Fruit fly (Drosophila melanogaster) whole organism, embryonic: ENCODE data around the gene CG34126.

ENCODE experiments used
- CG12744 ChIP-seq: fragments of 200-800 bp; sonication (Bioruptor generic); optimal IDR thresholded peaks from 2 replicates; lab custom pipeline; 2016; ENCODE audit warnings: missing biosample characterization, missing genetic modification characterization
- CG12769 ChIP-seq: fragments of 200-800 bp; sonication (Bioruptor generic); optimal IDR thresholded peaks from 2 replicates; lab custom pipeline; 2019; ENCODE audit warnings: missing biosample characterization, mild to moderate bottlenecking, missing genetic modification characterization, moderate library complexity
- CG13296 ChIP-seq: fragments of 200-800 bp; sonication (Bioruptor generic); optimal IDR thresholded peaks from 3 replicates; lab custom pipeline; 2018; ENCODE audit warnings: missing biosample characterization, mild to moderate bottlenecking, missing genetic modification characterization
- CG15479 ChIP-seq: fragments of 200-800 bp; sonication (Bioruptor generic); optimal IDR thresholded peaks from 3 replicates; lab custom pipeline; 2019; ENCODE audit warnings: missing biosample characterization, mild to moderate bottlenecking, missing genetic modification characterization, moderate library complexity
- CG16815 ChIP-seq: fragments of 200-800 bp; sonication (Bioruptor generic); optimal IDR thresholded peaks from 3 replicates; lab custom pipeline; 2017; ENCODE audit warnings: missing biosample characterization, mild to moderate bottlenecking, missing genetic modification characterization
- CG17568 ChIP-seq: fragments of 200-800 bp; sonication (Bioruptor generic); optimal IDR thresholded peaks from 2 replicates; lab custom pipeline; 2018; ENCODE audit warnings: missing biosample characterization, mild to moderate bottlenecking, missing genetic modification characterization, moderate library complexity
- CG2120 ChIP-seq: fragments of 200-800 bp; sonication (Bioruptor generic); optimal IDR thresholded peaks from 3 replicates; lab custom pipeline; 2016; ENCODE audit warnings: missing biosample characterization, missing genetic modification characterization
- CG33213 ChIP-seq: fragments of 200-800 bp; sonication (Bioruptor generic); optimal IDR thresholded peaks from 3 replicates; lab custom pipeline; 2016; ENCODE audit warnings: missing biosample characterization, missing genetic modification characterization
- CG34422 ChIP-seq: fragments of 200-800 bp; sonication (Bioruptor generic); IDR thresholded peaks from 3 replicates; pipeline ENCODE4 v1.3.6; 2022; ENCODE audit warnings: missing biosample characterization, missing genetic modification characterization
- CG43689 ChIP-seq: fragments of 200-800 bp; sonication (Bioruptor generic); IDR thresholded peaks from 2 replicates; pipeline ENCODE4 v1.3.6; 2022; ENCODE audit warnings: missing biosample characterization, missing genetic modification characterization
- CG4404 ChIP-seq: fragments of 200-800 bp; sonication (Bioruptor generic); IDR thresholded peaks from 2 replicates; pipeline ENCODE4 v1.3.6; 2022; ENCODE audit warnings: missing biosample characterization, missing genetic modification characterization
- CG5953 ChIP-seq: fragments of 200-800 bp; sonication (Bioruptor generic); IDR thresholded peaks from 2 replicates; pipeline ENCODE4 v1.3.6; 2022; ENCODE audit warnings: missing biosample characterization, missing genetic modification characterization
- CG6765 ChIP-seq: fragments of 200-800 bp; sonication (Bioruptor generic); optimal IDR thresholded peaks from 3 replicates; lab custom pipeline; 2017; ENCODE audit warnings: missing biosample characterization, mild to moderate bottlenecking, missing genetic modification characterization
- CG7786 ChIP-seq: fragments of 200-800 bp; sonication (Bioruptor generic); optimal IDR thresholded peaks from 2 replicates; lab custom pipeline; 2016; ENCODE audit warnings: missing biosample characterization, missing genetic modification characterization
- CG8388 ChIP-seq: fragments of 200-800 bp; sonication (Bioruptor generic); optimal IDR thresholded peaks from 2 replicates; lab custom pipeline; 2019; ENCODE audit warnings: missing biosample characterization, mild to moderate bottlenecking, missing genetic modification characterization, moderate library complexity
- CG8478 ChIP-seq: fragments of >200 bp; optimal IDR thresholded peaks from 2 replicates; lab custom pipeline; 2018
- CG9727 ChIP-seq: fragments of 200-800 bp; sonication (Bioruptor generic); optimal IDR thresholded peaks from 3 replicates; lab custom pipeline; 2017; ENCODE audit warnings: missing biosample characterization, mild to moderate bottlenecking, missing genetic modification characterization
- D ChIP-seq, 2 experiments: fragments of 200-800 bp in 1 of 2; fragments of >200 bp in 1 of 2; sonication (Bioruptor generic) in 1 of 2; optimal IDR thresholded peaks; 2 replicates in 1 of 2; 3 replicates in 1 of 2; lab custom pipeline; 2017; ENCODE audit warnings: mild to moderate bottlenecking in 1 of 2, missing biosample characterization in 1 of 2, missing genetic modification characterization in 1 of 2, missing genetic modification reagents in 1 of 2
- D19B ChIP-seq: fragments of 200-800 bp; sonication (Bioruptor generic); optimal IDR thresholded peaks from 2 replicates; lab custom pipeline; 2017; ENCODE audit warnings: missing biosample characterization, mild to moderate bottlenecking, missing genetic modification characterization
- Dek ChIP-seq: fragments of 200-800 bp; sonication (Bioruptor generic); optimal IDR thresholded peaks from 3 replicates; lab custom pipeline; 2019; ENCODE audit warnings: missing biosample characterization, mild to moderate bottlenecking, missing genetic modification characterization, moderate library complexity
- Dip2 ChIP-seq: fragments of 200-800 bp; sonication (Bioruptor generic); IDR thresholded peaks from 2 replicates; pipeline ENCODE4 v1.3.6; 2022; ENCODE audit warnings: missing biosample characterization, missing genetic modification characterization
- Dll ChIP-seq: fragments of 200-800 bp; sonication (Bioruptor generic); IDR thresholded peaks from 4 replicates; pipeline ENCODE4 v1.3.6; 2022; ENCODE audit warnings: missing biosample characterization, missing genetic modification characterization; ENCODE audit not compliant: partially characterized antibody
- Dref ChIP-seq: fragments of 200-800 bp; sonication (Bioruptor generic); IDR thresholded peaks from 2 replicates; pipeline ENCODE4 v1.3.6; 2022; ENCODE audit warnings: missing biosample characterization, missing genetic modification characterization
- Eip74EF ChIP-seq, 2 experiments: fragments of 200-800 bp in 1 of 2; fragments of >200 bp in 1 of 2; sonication (Bioruptor generic) in 1 of 2; optimal IDR thresholded peaks; 2 replicates each; lab custom pipeline; 2017 to 2019; ENCODE audit warnings: missing biosample characterization in 2 of 2, missing genetic modification characterization in 2 of 2, mild to moderate bottlenecking in 1 of 2, moderate library complexity in 1 of 2
- Ets97D ChIP-seq: fragments of 200-800 bp; sonication (Bioruptor generic); optimal IDR thresholded peaks from 3 replicates; lab custom pipeline; 2016; ENCODE audit warnings: missing biosample characterization, missing genetic modification characterization
- Gug ChIP-seq: fragments of 200-800 bp; sonication (Bioruptor generic); IDR thresholded peaks from 4 replicates; pipeline ENCODE4 v1.3.6; 2022; ENCODE audit warnings: missing biosample characterization, missing genetic modification characterization
- HLH3B ChIP-seq: fragments of 200-800 bp; sonication (Bioruptor generic); IDR thresholded peaks from 2 replicates; pipeline ENCODE4 v1.3.6; 2022; ENCODE audit warnings: missing biosample characterization, missing genetic modification characterization
- Hr78 ChIP-seq, 2 experiments: fragments of 200-800 bp in 1 of 2; fragments of >200 bp in 1 of 2; sonication (Bioruptor generic) in 1 of 2; optimal IDR thresholded peaks; 2 replicates each; lab custom pipeline; 2017 to 2019; ENCODE audit warnings: missing biosample characterization in 2 of 2, missing genetic modification characterization in 2 of 2, mild to moderate bottlenecking in 1 of 2, moderate library complexity in 1 of 2
- Lhr ChIP-seq: fragments of 200-800 bp; sonication (Bioruptor generic); optimal IDR thresholded peaks from 3 replicates; lab custom pipeline; 2017; ENCODE audit warnings: mild to moderate bottlenecking, missing biosample characterization, missing genetic modification reagents, missing genetic modification characterization
- MBD-R2 ChIP-seq: fragments of 200-800 bp; sonication (Bioruptor generic); IDR thresholded peaks from 2 replicates; pipeline ENCODE4 v1.3.6; 2022; ENCODE audit warnings: missing biosample characterization, missing genetic modification characterization
- Side ChIP-seq: fragments of 200-800 bp; sonication (Bioruptor generic); optimal IDR thresholded peaks from 2 replicates; lab custom pipeline; 2016; ENCODE audit warnings: missing biosample characterization, missing genetic modification characterization
- Tbp ChIP-seq: fragments of >200 bp; optimal IDR thresholded peaks from 2 replicates; lab custom pipeline; 2018; ENCODE audit warnings: missing biosample characterization, missing genetic modification characterization
- chinmo ChIP-seq: fragments of 200-800 bp; sonication (Bioruptor generic); IDR thresholded peaks from 4 replicates; pipeline ENCODE4 v1.3.6; 2022; ENCODE audit warnings: missing biosample characterization, missing genetic modification characterization; ENCODE audit not compliant: partially characterized antibody
- ci ChIP-seq: fragments of 200-800 bp; sonication (Bioruptor generic); IDR thresholded peaks from 3 replicates; pipeline ENCODE4 v1.3.6; 2022; ENCODE audit warnings: missing biosample characterization, missing genetic modification characterization
- fd96Cb ChIP-seq: fragments of 200-800 bp; sonication (Bioruptor generic); optimal IDR thresholded peaks from 2 replicates; lab custom pipeline; 2018; ENCODE audit warnings: missing biosample characterization, mild to moderate bottlenecking, missing genetic modification characterization, moderate library complexity
- gce ChIP-seq: fragments of 200-800 bp; sonication (Bioruptor generic); IDR thresholded peaks from 3 replicates; pipeline ENCODE4 v1.3.6; 2022; ENCODE audit warnings: missing biosample characterization, missing genetic modification characterization
- gem ChIP-seq: fragments of 200-800 bp; sonication (Bioruptor generic); optimal IDR thresholded peaks from 2 replicates; lab custom pipeline; 2019; ENCODE audit warnings: missing biosample characterization, mild to moderate bottlenecking, missing genetic modification characterization, moderate library complexity
- ham ChIP-seq: fragments of 200-800 bp; sonication (Bioruptor generic); IDR thresholded peaks from 2 replicates; pipeline ENCODE4 v1.3.6; 2022; ENCODE audit warnings: missing biosample characterization, missing genetic modification characterization
- inv ChIP-seq: fragments of 200-800 bp; sonication (Bioruptor generic); IDR thresholded peaks from 2 replicates; pipeline ENCODE4 v1.3.6; 2022; ENCODE audit warnings: missing biosample characterization, missing genetic modification characterization; ENCODE audit not compliant: partially characterized antibody
- kni ChIP-seq: fragments of 200-800 bp; sonication (Bioruptor generic); optimal IDR thresholded peaks from 3 replicates; lab custom pipeline; 2017; ENCODE audit warnings: mild to moderate bottlenecking, missing biosample characterization, missing genetic modification reagents, missing genetic modification characterization
- maf-S ChIP-seq: fragments of 200-800 bp; sonication (Bioruptor generic); optimal IDR thresholded peaks from 2 replicates; lab custom pipeline; 2016; ENCODE audit warnings: missing biosample characterization, missing genetic modification characterization
- odd ChIP-seq: fragments of 200-800 bp; sonication (Bioruptor generic); optimal IDR thresholded peaks from 2 replicates; lab custom pipeline; 2017; ENCODE audit warnings: missing biosample characterization, mild to moderate bottlenecking, missing genetic modification characterization
- sob ChIP-seq: fragments of 200-800 bp; sonication (Bioruptor generic); IDR thresholded peaks from 2 replicates; pipeline ENCODE4 v1.3.6; 2022; ENCODE audit warnings: missing biosample characterization, missing genetic modification characterization
- sr ChIP-seq: fragments of 200-800 bp; sonication (Bioruptor generic); IDR thresholded peaks from 3 replicates; pipeline ENCODE4 v1.3.6; 2022; ENCODE audit warnings: missing biosample characterization, missing genetic modification characterization
- tup ChIP-seq: fragments of 200-800 bp; sonication (Bioruptor generic); optimal IDR thresholded peaks from 2 replicates; lab custom pipeline; 2016; ENCODE audit warnings: missing biosample characterization, mild to moderate bottlenecking, missing genetic modification characterization, moderate library complexity
- vnd ChIP-seq: fragments of 200-800 bp; sonication (Bioruptor generic); IDR thresholded peaks from 3 replicates; pipeline ENCODE4 v1.3.6; 2022; ENCODE audit warnings: missing biosample characterization, missing genetic modification characterization; ENCODE audit not compliant: partially characterized antibody
- zf30C ChIP-seq: fragments of 200-800 bp; sonication (Bioruptor generic); optimal IDR thresholded peaks from 3 replicates; lab custom pipeline; 2018; ENCODE audit warnings: missing biosample characterization, mild to moderate bottlenecking, missing genetic modification characterization

CG34126 gene

DNA sequence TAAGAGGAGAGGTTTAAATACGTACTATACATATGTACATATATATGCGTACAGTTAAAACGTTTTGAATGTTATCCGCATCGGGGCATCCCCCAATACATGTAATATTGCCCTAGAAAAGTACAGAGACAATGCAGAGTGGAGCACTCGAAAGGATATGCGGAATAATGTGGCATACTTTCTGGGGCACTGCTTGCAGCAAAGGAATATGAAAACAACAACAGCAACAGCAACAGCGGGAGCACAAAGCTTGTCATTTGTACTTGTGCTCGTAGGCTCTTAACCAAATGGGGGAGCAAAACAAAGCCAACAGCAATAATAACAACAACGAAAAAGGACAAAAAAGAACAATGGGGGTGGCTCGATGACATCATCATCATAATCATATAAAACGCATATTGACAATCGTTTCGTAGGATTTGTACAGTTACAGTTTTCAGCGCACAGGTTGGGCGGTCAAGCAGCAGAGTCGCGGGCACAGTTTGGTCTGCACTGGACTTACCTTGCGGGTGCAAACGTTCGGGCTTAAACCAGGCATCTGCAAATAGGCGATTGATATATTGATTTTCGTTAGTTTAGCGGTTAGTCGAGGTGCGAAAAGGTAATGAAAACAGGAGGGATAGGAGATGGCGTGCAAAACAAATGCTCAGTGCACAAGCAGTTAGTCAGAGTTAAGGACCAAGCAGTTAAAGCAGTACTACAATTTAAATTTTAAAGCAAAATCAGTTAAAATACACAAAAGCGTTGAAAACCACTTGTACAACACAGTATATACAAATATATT, 22.4 kb downstream of the CG34126 start (continued):
- TF ChIP-seq gce (no peak), CG17568 (no peak), CG9727 (GFP tag; lab: Kevin White, UChicago) (no peak), vnd (GFP tag; lab: Robert Waterston, UW) (no peak), Dref (GFP tag; lab: Robert Waterston, UW) (no peak), MBD-R2 (GFP tag; lab: Robert Waterston, UW) (no peak), CG43689 (GFP tag; lab: Robert Waterston, UW) (no peak), HLH3B (GFP tag; lab: Robert Waterston, UW) (no peak), fd96Cb (tag; lab: Kevin White, UChicago) (no peak), Side (GFP tag; lab: Kevin White, UChicago) (no peak), CG2120 (GFP tag; lab: Kevin White, UChicago) (no peak), chinmo (0 out of 4 replicates have a peak, but pooled peaks have one; percentile 21), CG4404 (no peak), CG8478 (lab: Kevin White, UChicago) (peak; percentile 78), CG34422 (GFP tag; lab: Robert Waterston, UW) (0 out of 3 replicates have a peak, but pooled peaks have one; percentile 24), maf-S (GFP tag; lab: Kevin White, UChicago) (no peak), CG33213 (GFP tag; lab: Kevin White, UChicago) (no peak), Eip74EF (GFP tag; optimal IDR thresholded peaks at IDR 0.05; lab: Kevin White, UChicago) (peak in 1 of 2 experiments; percentile 68), inv (GFP tag; lab: Robert Waterston, UW) (no peak), odd (GFP tag; lab: Kevin White, UChicago) (no peak), Dek (no peak), CG8388 (no peak), Dip2 (GFP tag; lab: Robert Waterston, UW) (no peak), ham (GFP tag; lab: Robert Waterston, UW) (no peak)

DNA sequence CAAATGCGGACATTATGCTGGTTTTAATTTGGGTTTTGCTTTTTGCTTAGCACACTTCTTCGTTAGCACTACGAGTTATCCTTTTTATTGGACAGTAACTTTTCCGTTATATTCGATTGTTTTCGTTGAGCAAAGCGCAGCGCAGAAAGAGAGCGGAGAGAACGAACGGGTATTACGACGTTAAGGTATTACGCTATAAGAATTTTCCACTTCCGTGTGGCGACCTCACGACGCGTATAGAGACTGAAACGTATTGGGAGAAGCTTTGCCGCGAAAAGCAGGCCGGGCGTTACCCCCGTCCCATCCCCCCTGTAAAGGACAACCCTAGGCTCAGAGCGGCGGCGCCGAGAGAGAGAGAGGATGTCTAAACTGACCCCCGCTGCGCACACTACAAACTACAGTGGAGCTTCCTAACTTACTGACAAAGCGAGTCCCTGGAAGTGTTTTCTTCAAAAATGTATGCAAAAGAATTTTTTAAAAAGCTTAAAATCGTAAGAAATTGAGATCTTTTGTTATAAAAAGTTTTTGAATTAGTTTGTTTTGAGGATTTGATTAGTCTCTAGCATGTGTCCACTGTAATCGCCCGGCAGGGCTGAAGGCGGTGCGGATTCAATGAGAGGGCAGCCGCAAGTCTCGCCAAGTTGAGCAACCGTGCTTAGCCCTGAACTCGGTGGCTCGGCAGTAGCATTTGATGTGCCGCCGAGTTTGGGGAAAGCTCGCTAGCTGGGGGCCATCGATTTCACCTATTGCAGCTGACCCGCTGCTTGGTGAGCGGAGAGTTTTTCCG, 23.5 kb downstream of the CG34126 start:
- peak; percentile 84 for TF ChIP-seq D19B (GFP tag; lab: Kevin White, UChicago)
- TF ChIP-seq CG12769 (tag; lab: Kevin White, UChicago), result peak; percentile 95
- no peak for TF ChIP-seq zf30C (GFP tag; lab: Kevin White, UChicago)
- TF ChIP-seq Gug (GFP tag; lab: Robert Waterston, UW), result peak; percentile 97
- peak; percentile 47 for TF ChIP-seq kni (GFP tag; lab: Kevin White, UChicago)
- TF ChIP-seq CG12744 (GFP tag; lab: Kevin White, UChicago), result peak; percentile 95
- TF ChIP-seq Ets97D (GFP tag; lab: Kevin White, UChicago), result peak; percentile 82
- no peak for TF ChIP-seq Dll (GFP tag; lab: Robert Waterston, UW)
- TF ChIP-seq CG6765 (GFP tag; lab: Kevin White, UChicago), result peak; percentile 86
- TF ChIP-seq CG5953, result peak; percentile 95
- peak; percentile 62 for TF ChIP-seq sr (GFP tag; lab: Robert Waterston, UW)
- peak; percentile 93 for TF ChIP-seq CG9727 (GFP tag; lab: Kevin White, UChicago)
- TF ChIP-seq Dip2 (GFP tag; lab: Robert Waterston, UW), result peak; percentile 57
- TF ChIP-seq Lhr (GFP tag; lab: Kevin White, UChicago), result peak; percentile 67
- peak; percentile 97 for TF ChIP-seq ci
- peak; percentile 95 for TF ChIP-seq gem (tag; lab: Kevin White, UChicago)
- TF ChIP-seq Tbp, result no peak
- peak; percentile 98 for TF ChIP-seq sob (GFP tag; lab: Robert Waterston, UW)
- peak; percentile 90 for TF ChIP-seq tup (GFP tag; lab: Kevin White, UChicago)
- TF ChIP-seq CG7786, result peak; percentile 97
- peak; percentile 93 for TF ChIP-seq CG16815 (GFP tag; lab: Kevin White, UChicago)
- no peak for TF ChIP-seq CG15479 (GFP tag; lab: Kevin White, UChicago)
- TF ChIP-seq Hr78 (GFP tag; optimal IDR thresholded peaks at IDR 0.05; lab: Kevin White, UChicago), result no peak
- TF ChIP-seq CG13296, result peak; percentile 96
- no peak for TF ChIP-seq D (optimal IDR thresholded peaks at IDR 0.05; lab: Kevin White, UChicago)
- TF ChIP-seq D (GFP tag; optimal IDR thresholded peaks at IDR 0.05; lab: Kevin White, UChicago), result peak; percentile 87
